Fruit fly (Drosophila melanogaster): ENCODE data around the gene Myo61F.

Myo61F gene

DNA sequence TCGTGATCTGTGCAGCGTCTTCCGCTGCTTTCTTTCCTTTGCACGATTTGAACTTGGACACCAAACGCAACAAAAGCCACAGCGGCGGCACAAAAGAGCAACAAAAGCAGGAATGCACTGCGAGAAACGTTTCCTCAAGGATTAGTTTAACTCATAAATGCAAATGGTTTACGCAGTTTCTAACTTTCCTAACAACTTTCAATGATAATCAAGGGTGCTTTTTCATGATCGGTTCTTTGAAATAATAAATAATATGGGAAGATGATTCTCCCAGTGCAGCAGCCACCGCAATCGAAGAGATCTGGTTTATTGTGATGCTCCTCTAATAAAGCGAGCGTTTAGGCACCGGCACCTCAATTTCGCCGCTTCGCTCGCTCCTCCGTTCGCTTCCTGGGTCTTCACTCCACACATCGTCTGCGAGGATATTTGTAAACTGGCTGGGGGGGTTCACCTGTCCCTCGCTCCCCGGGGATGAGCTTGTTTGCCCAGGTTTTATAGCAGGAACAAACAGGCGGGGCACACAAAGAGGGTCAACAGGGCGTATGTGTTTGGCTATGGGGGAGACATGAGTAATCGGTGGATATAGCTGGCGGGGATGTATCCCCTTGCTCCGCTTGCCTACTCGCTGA lies 931 bp downstream of the Myo61F start (continued):
- TF ChIP-seq CG2129 (GFP tag; IDR thresholded peaks at IDR 0.05; ENCODE audit: partially characterized antibody): no peak
- no peak for TF ChIP-seq ash1 (GFP tag; optimal IDR thresholded peaks at IDR 0.05)
- peak; percentile 62; the same call in 1 of the 2 replicates for TF ChIP-seq aop (GFP tag; IDR thresholded peaks at IDR 0.05)
- peak; percentile 68 for TF ChIP-seq CG12942 (GFP tag; optimal IDR thresholded peaks at IDR 0.05)
- TF ChIP-seq CG31365 (tag; optimal IDR thresholded peaks at IDR 0.05): peak; percentile 39
- TF ChIP-seq CG18476 (GFP tag; optimal IDR thresholded peaks at IDR 0.05): peak; percentile 65
- peak; percentile 46 for TF ChIP-seq maf-S (GFP tag; optimal IDR thresholded peaks at IDR 0.05)
- peak; percentile 43 for TF ChIP-seq grn (GFP tag; optimal IDR thresholded peaks at IDR 0.05)
- peak; percentile 28 for TF ChIP-seq Bteb2 (GFP tag; optimal IDR thresholded peaks at IDR 0.05)
- TF ChIP-seq Camta (GFP tag; optimal IDR thresholded peaks at IDR 0.05): peak; percentile 49
- TF ChIP-seq ssp (GFP tag; IDR thresholded peaks at IDR 0.05): peak; percentile 67
- no peak for TF ChIP-seq exex (tag; optimal IDR thresholded peaks at IDR 0.05)
- TF ChIP-seq Hsf (GFP tag; optimal IDR thresholded peaks at IDR 0.05): peak; percentile 84
- peak; percentile 82 for TF ChIP-seq CG18262 (tag; optimal IDR thresholded peaks at IDR 0.05)
- no peak for TF ChIP-seq CG34224 (GFP tag; IDR thresholded peaks at IDR 0.05; ENCODE audit: partially characterized antibody)
- peak; percentile 61 for TF ChIP-seq Chrac-16 (GFP tag; optimal IDR thresholded peaks at IDR 0.05)
- TF ChIP-seq CG1647 (GFP tag; optimal IDR thresholded peaks at IDR 0.05): no peak
- TF ChIP-seq CG17328 (GFP tag; IDR thresholded peaks at IDR 0.05): peak; percentile 86
- no peak for TF ChIP-seq insv (GFP tag; optimal IDR thresholded peaks at IDR 0.05)
- TF ChIP-seq ato (GFP tag; IDR thresholded peaks at IDR 0.05; ENCODE audit: partially characterized antibody): no peak
- TF ChIP-seq ind (GFP tag; optimal IDR thresholded peaks at IDR 0.05): peak; percentile 82
- TF ChIP-seq Fer1 (GFP tag; optimal IDR thresholded peaks at IDR 0.05): peak; percentile 63
- TF ChIP-seq CG17359 (tag; optimal IDR thresholded peaks at IDR 0.05): peak; percentile 92
- TF ChIP-seq CG7987 (GFP tag; optimal IDR thresholded peaks at IDR 0.05): peak; percentile 5
- TF ChIP-seq CG8290 (GFP tag; optimal IDR thresholded peaks at IDR 0.05): peak; percentile 14
- TF ChIP-seq CG8290 (tag; optimal IDR thresholded peaks at IDR 0.05): peak in 1 of 2 experiments; percentile 71
- TF ChIP-seq Gsc (GFP tag; IDR thresholded peaks at IDR 0.05): peak; percentile 42; the same call in 1 of the 2 replicates
- peak; percentile 64 for TF ChIP-seq Aef1 (GFP tag; IDR thresholded peaks at IDR 0.05)
- peak; percentile 69 for TF ChIP-seq pum (GFP tag; optimal IDR thresholded peaks at IDR 0.05)
- peak; percentile 87 for TF ChIP-seq fd96Cb (tag; optimal IDR thresholded peaks at IDR 0.05)
- TF ChIP-seq CG1792 (GFP tag; optimal IDR thresholded peaks at IDR 0.05): peak; percentile 52
- TF ChIP-seq Dip3 (GFP tag; optimal IDR thresholded peaks at IDR 0.05): peak; percentile 47
- TF ChIP-seq CG11247 (GFP tag; IDR thresholded peaks at IDR 0.05): peak; percentile 66
- peak; percentile 22 for TF ChIP-seq Myb (GFP tag; optimal IDR thresholded peaks at IDR 0.05)
- peak; percentile 81 for TF ChIP-seq wor (GFP tag; IDR thresholded peaks at IDR 0.05)
- TF ChIP-seq HmgD (GFP tag; optimal IDR thresholded peaks at IDR 0.05): no peak
- TF ChIP-seq scrt (GFP tag; optimal IDR thresholded peaks at IDR 0.05): peak; percentile 54
- peak; percentile 80 for TF ChIP-seq CG5953 (GFP tag; IDR thresholded peaks at IDR 0.05)
- peak; percentile 92 for TF ChIP-seq sisA (GFP tag; IDR thresholded peaks at IDR 0.05)
- no peak for TF ChIP-seq Fer2 (tag; optimal IDR thresholded peaks at IDR 0.05)
- peak; percentile 75 for TF ChIP-seq CG10959 (GFP tag; IDR thresholded peaks at IDR 0.05)
- TF ChIP-seq CG14441 (GFP tag; IDR thresholded peaks at IDR 0.05): peak; percentile 80
- peak; percentile 2 for TF ChIP-seq gfzf (GFP tag; optimal IDR thresholded peaks at IDR 0.05)
- peak; percentile 54 for TF ChIP-seq pb (GFP tag; optimal IDR thresholded peaks at IDR 0.05)
- TF ChIP-seq tup (GFP tag; optimal IDR thresholded peaks at IDR 0.05): no peak
- TF ChIP-seq twi (tag; optimal IDR thresholded peaks at IDR 0.05): peak; percentile 26
- TF ChIP-seq CG4282 (GFP tag; optimal IDR thresholded peaks at IDR 0.05): no peak
- TF ChIP-seq ftz-f1 (GFP tag; optimal IDR thresholded peaks at IDR 0.05): no peak
- no peak for TF ChIP-seq toy (GFP tag; IDR thresholded peaks at IDR 0.05)
- TF ChIP-seq ERR (GFP tag; optimal IDR thresholded peaks at IDR 0.05): no peak
- peak; percentile 66; the same call in 2 of the 3 replicates for TF ChIP-seq CG11093 (GFP tag; IDR thresholded peaks at IDR 0.05)

All from whole organism, embryonic.